Fruit fly (Drosophila melanogaster): Measurements from ENCODE around the gene Cds.
A peak's percentile ranks its signal among the peaks of the same experiment; 100 is the strongest.

Cds gene

DNA sequence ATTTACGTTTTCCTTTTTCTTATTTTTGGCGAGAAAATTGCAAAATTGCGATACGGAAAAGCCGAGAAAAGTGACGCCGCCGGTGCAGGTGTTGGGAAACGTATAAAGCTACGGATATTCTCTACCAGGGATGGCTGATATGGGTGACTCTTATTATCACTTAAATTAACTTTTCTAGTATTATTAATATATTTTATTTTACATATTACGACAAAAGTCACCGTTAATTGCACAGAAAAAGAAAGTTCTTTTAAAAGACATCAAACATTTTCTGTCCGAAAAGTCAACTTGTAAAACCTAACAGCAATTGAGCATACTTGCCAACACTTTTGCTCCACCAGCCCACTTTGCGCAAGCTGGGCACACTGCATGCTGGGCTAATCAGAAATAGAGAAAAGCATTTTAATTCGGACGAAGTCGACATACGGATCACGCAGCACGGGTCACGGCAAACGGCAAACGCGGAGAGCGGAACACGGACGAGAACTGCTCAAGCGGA, at the start of gene Cds, which contains the start of gene Uba2 (continued):
- TF ChIP-seq CG9727 (GFP tag; optimal IDR thresholded peaks at IDR 0.05) (peak; percentile 91), jumu (GFP tag; optimal IDR thresholded peaks at IDR 0.05) (peak; percentile 71), Kr (GFP tag; optimal IDR thresholded peaks at IDR 0.05) (no peak), sug (tag; optimal IDR thresholded peaks at IDR 0.05) (peak; percentile 96), disco-r (GFP tag; optimal IDR thresholded peaks at IDR 0.05) (peak; percentile 23), grau (tag; optimal IDR thresholded peaks at IDR 0.05) (peak; percentile 94), Optix (GFP tag; IDR thresholded peaks at IDR 0.05) (peak; percentile 81), CG32772 (GFP tag; IDR thresholded peaks at IDR 0.05) (peak; percentile 89), tll (GFP tag; optimal IDR thresholded peaks at IDR 0.05) (peak in 1 of 2 experiments; percentile 92), CG14441 (GFP tag; IDR thresholded peaks at IDR 0.05) (peak; percentile 91), zfh1 (GFP tag; IDR thresholded peaks at IDR 0.05) (peak; percentile 89), Dek (tag; optimal IDR thresholded peaks at IDR 0.05) (peak; percentile 94), da (GFP tag; optimal IDR thresholded peaks at IDR 0.05) (no peak), CG13123 (GFP tag; optimal IDR thresholded peaks at IDR 0.05) (peak; percentile 91), Camta (GFP tag; optimal IDR thresholded peaks at IDR 0.05) (peak; percentile 64), Meics (GFP tag; optimal IDR thresholded peaks at IDR 0.05) (peak; percentile 94), CG1832 (GFP tag; optimal IDR thresholded peaks at IDR 0.05) (no peak), CG15011 (GFP tag; optimal IDR thresholded peaks at IDR 0.05) (no peak), sr (GFP tag; IDR thresholded peaks at IDR 0.05) (peak; percentile 24; the same call in 1 of the 3 replicates), Bdp1 (GFP tag; optimal IDR thresholded peaks at IDR 0.05) (peak; percentile 61), pfk (GFP tag; optimal IDR thresholded peaks at IDR 0.05) (peak; percentile 65), CG31365 (tag; optimal IDR thresholded peaks at IDR 0.05) (peak; percentile 38), ind (GFP tag; optimal IDR thresholded peaks at IDR 0.05) (peak; percentile 96), Doc2 (GFP tag; IDR thresholded peaks at IDR 0.05) (peak; percentile 60; the same call in 1 of the 2 replicates), dpn (GFP tag; optimal IDR thresholded peaks at IDR 0.05) (peak; percentile 81 to 96), vvl (GFP tag; IDR thresholded peaks at IDR 0.05) (peak; percentile 90), dan (GFP tag; IDR thresholded peaks at IDR 0.05) (peak; percentile 54; the same call in 1 of the 2 replicates), CG13287 (GFP tag; IDR thresholded peaks at IDR 0.05; ENCODE audit: partially characterized antibody) (peak; percentile 60), CG1603 (tag; optimal IDR thresholded peaks at IDR 0.05) (peak; percentile 50), HmgZ (tag; optimal IDR thresholded peaks at IDR 0.05) (peak; percentile 96), CG11696 (GFP tag; IDR thresholded peaks at IDR 0.05) (peak; percentile 67), Sry-δ (GFP tag; optimal IDR thresholded peaks at IDR 0.05) (peak; percentile 26), CG10979 (tag; optimal IDR thresholded peaks at IDR 0.05) (peak; percentile 84), ATbp (GFP tag; optimal IDR thresholded peaks at IDR 0.05) (peak; percentile 85), CG15269 (tag; optimal IDR thresholded peaks at IDR 0.05) (peak; percentile 93), Trl (optimal IDR thresholded peaks at IDR 0.05) (no peak), Trl (GFP tag; optimal IDR thresholded peaks at IDR 0.05) (peak; percentile 82), sens-2 (GFP tag; IDR thresholded peaks at IDR 0.05) (peak; percentile 59; the same call in 1 of the 2 replicates), pum (GFP tag; optimal IDR thresholded peaks at IDR 0.05) (peak; percentile 75), cad (GFP tag; optimal IDR thresholded peaks at IDR 0.05) (no peak), Ada2b (GFP tag; IDR thresholded peaks at IDR 0.05) (peak; percentile 92), caup (GFP tag; optimal IDR thresholded peaks at IDR 0.05; ENCODE audit: severe bottlenecking) (peak; percentile 95), CG33557 (GFP tag; optimal IDR thresholded peaks at IDR 0.05) (peak; percentile 84), CG11695 (GFP tag; IDR thresholded peaks at IDR 0.05) (peak; percentile 88), btn (GFP tag; optimal IDR thresholded peaks at IDR 0.05) (peak; percentile 11), Dp (GFP tag; optimal IDR thresholded peaks at IDR 0.05) (peak; percentile 38), tup (GFP tag; optimal IDR thresholded peaks at IDR 0.05) (peak; percentile 81), CG2116 (GFP tag; optimal IDR thresholded peaks at IDR 0.05) (peak; percentile 91), yki (optimal IDR thresholded peaks at IDR 0.05) (no peak), CG30431 (GFP tag; optimal IDR thresholded peaks at IDR 0.05) (peak; percentile 81), Nf-YA (GFP tag; IDR thresholded peaks at IDR 0.05) (peak; percentile 69)
